Fruit fly (Drosophila melanogaster) whole organism, adult: Measurements from ENCODE around the gene CG3473.

Experiments
- CG11617 ChIP-seq: fragments of 200-800 bp; sonication (Bioruptor generic); optimal IDR thresholded peaks from 2 replicates; lab custom pipeline; 2017; ENCODE audit warnings: mild to moderate bottlenecking, missing biosample characterization, missing genetic modification reagents, missing genetic modification characterization
- CG12768 ChIP-seq: fragments of 200-800 bp; sonication (Bioruptor generic); optimal IDR thresholded peaks from 2 replicates; lab custom pipeline; 2017; ENCODE audit warnings: missing biosample characterization, missing genetic modification characterization, mild to moderate bottlenecking, moderate library complexity, missing genetic modification reagents
- CG14711 ChIP-seq: fragments of 200-800 bp; sonication (Bioruptor generic); optimal IDR thresholded peaks from 2 replicates; lab custom pipeline; 2018; ENCODE audit warnings: missing biosample characterization, mild to moderate bottlenecking, missing genetic modification characterization, moderate library complexity
- CG1620 ChIP-seq: fragments of 200-800 bp; sonication (Bioruptor generic); optimal IDR thresholded peaks from 2 replicates; lab custom pipeline; 2016; ENCODE audit warnings: missing biosample characterization, missing genetic modification characterization
- CG33017 ChIP-seq: fragments of 200-800 bp; sonication (Bioruptor generic); optimal IDR thresholded peaks from 2 replicates; lab custom pipeline; 2018; ENCODE audit warnings: missing biosample characterization, mild to moderate bottlenecking, missing genetic modification characterization, moderate library complexity
- CG5204 ChIP-seq: fragments of 200-800 bp; sonication (Bioruptor generic); optimal IDR thresholded peaks from 2 replicates; lab custom pipeline; 2016; ENCODE audit warnings: missing biosample characterization, missing genetic modification characterization
- CG7045 ChIP-seq: fragments of 200-800 bp; sonication (Bioruptor generic); optimal IDR thresholded peaks from 2 replicates; lab custom pipeline; 2017; ENCODE audit warnings: missing biosample characterization, mild to moderate bottlenecking, missing genetic modification characterization
- CG7101 ChIP-seq: fragments of 200-800 bp; sonication (Bioruptor generic); optimal IDR thresholded peaks from 2 replicates; lab custom pipeline; 2018; ENCODE audit warnings: missing biosample characterization, mild to moderate bottlenecking, missing genetic modification characterization, moderate library complexity
- Clk ChIP-seq: fragments of 200-800 bp; sonication (Bioruptor generic); optimal IDR thresholded peaks from 2 replicates; lab custom pipeline; 2017; ENCODE audit warnings: missing biosample characterization, missing genetic modification characterization
- Crg-1 ChIP-seq: fragments of 200-800 bp; sonication (Bioruptor generic); optimal IDR thresholded peaks from 2 replicates; lab custom pipeline; 2016; ENCODE audit warnings: missing biosample characterization, missing genetic modification characterization
- Hr96 ChIP-seq: fragments of 200-800 bp; sonication (Bioruptor generic); optimal IDR thresholded peaks from 2 replicates; lab custom pipeline; 2016; ENCODE audit warnings: missing biosample characterization, missing genetic modification characterization
- Mnt ChIP-seq: fragments of 200-800 bp; sonication (Bioruptor generic); optimal IDR thresholded peaks from 2 replicates; lab custom pipeline; 2016; ENCODE audit warnings: missing biosample characterization, mild to moderate bottlenecking, missing genetic modification characterization
- bab1 ChIP-seq: fragments of 200-800 bp; sonication (Bioruptor generic); optimal IDR thresholded peaks from 3 replicates; lab custom pipeline; 2019; ENCODE audit warnings: missing biosample characterization, mild to moderate bottlenecking, missing genetic modification characterization, moderate library complexity
- cnc ChIP-seq, 2 experiments: fragments of >200 bp; optimal IDR thresholded peaks; 2 replicates each; lab custom pipeline; 2017
- kay ChIP-seq: fragments of 200-800 bp; sonication (Bioruptor generic); peaks from one replicate; lab custom pipeline; 2016; ENCODE audit warnings: missing biosample characterization, missing genetic modification characterization, borderline replicate concordance
- ovo ChIP-seq: fragments of 200-800 bp; sonication (Bioruptor generic); optimal IDR thresholded peaks from 2 replicates; lab custom pipeline; 2016; ENCODE audit warnings: missing biosample characterization, missing genetic modification characterization
- pad ChIP-seq: fragments of 200-800 bp; sonication (Bioruptor generic); optimal IDR thresholded peaks from 3 replicates; lab custom pipeline; 2017; ENCODE audit warnings: missing biosample characterization, missing genetic modification characterization, mild to moderate bottlenecking, moderate library complexity, missing genetic modification reagents
- tj ChIP-seq: fragments of 200-800 bp; sonication (Bioruptor generic); optimal IDR thresholded peaks from 3 replicates; lab custom pipeline; 2017; ENCODE audit warnings: missing biosample characterization, mild to moderate bottlenecking, missing genetic modification characterization, moderate library complexity
- toe ChIP-seq: fragments of 200-800 bp; sonication (Bioruptor generic); optimal IDR thresholded peaks from 2 replicates; lab custom pipeline; 2016; ENCODE audit warnings: missing biosample characterization, missing genetic modification characterization

Gene CG3473

DNA sequence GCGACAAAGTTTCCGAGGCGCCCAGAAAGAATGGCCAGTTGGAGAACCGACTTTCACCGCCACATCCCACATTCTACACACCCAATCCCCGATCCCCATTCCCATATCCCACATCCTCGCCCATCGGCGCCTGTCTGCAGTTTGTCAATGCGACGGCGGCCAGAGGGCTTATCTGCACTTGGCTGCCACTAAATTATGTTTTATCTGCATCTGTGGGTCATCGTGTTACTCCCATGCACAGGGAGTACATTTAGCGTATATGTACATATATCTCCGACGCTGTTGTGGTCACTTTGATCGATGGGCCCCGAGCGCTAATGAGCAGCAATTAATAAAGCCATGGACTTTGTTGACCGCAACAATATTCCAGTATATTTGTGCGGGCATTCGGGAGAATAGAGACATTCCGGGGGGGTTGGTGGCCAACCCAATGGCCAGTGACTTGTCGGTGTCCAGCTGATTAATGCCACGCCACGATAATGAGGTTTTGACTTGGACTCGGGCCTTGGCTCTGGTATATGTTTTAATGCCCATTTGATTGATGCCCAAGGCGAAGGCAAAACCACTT, 22.9 kb downstream of the CG3473 start:
- TF ChIP-seq kay (GFP tag; lab: Kevin White, UChicago) (no peak), Mnt (GFP tag; lab: Kevin White, UChicago) (no peak), cnc (optimal IDR thresholded peaks at IDR 0.05; lab: Kevin White, UChicago) (no peak), CG11617 (GFP tag; lab: Kevin White, UChicago) (no peak), CG12768 (GFP tag; lab: Kevin White, UChicago) (no peak), CG5204 (no peak), Clk (GFP tag; lab: Kevin White, UChicago) (no peak), CG7045 (no peak), bab1 (GFP tag; lab: Kevin White, UChicago) (no peak), CG1620 (GFP tag; lab: Kevin White, UChicago) (no peak), pad (no peak), CG33017 (tag; lab: Kevin White, UChicago) (no peak), toe (GFP tag; lab: Kevin White, UChicago) (no peak), Hr96 (GFP tag; lab: Kevin White, UChicago) (no peak), CG14711 (tag; lab: Kevin White, UChicago) (no peak)

- TF ChIP-seq CG1620 (GFP tag; lab: Kevin White, UChicago) = no peak
Observed at dm6 chr2L:14539872-14540524, 23.5 kb downstream of the CG3473 start.

DNA sequence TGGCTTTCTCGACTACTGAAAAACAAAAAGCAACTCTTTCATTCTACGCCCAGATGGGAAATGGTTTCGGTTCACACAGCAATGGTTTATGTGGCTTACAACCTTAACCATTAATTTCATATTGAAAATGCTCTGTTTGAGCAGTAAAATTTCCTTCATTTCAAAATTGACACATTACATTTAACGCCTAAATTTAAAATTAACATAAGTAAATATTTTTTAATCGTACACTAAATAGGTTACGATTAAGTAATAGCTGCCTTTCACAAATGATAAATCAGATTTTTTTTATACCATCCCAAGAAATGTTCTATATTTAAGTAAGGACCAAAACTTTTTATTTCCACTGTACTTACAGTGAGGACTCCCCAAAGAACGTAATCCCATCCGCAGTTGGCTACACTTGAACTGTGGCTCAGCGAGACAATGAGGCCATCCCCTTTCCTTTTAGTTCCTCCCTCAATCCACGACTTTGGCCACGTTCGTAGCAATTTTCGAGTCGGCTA, 24.6 kb downstream of the CG3473 start:
- TF ChIP-seq Hr96 (GFP tag; lab: Kevin White, UChicago) (no peak), bab1 (GFP tag; lab: Kevin White, UChicago) (no peak), CG12768 (GFP tag; lab: Kevin White, UChicago) (no peak), cnc (optimal IDR thresholded peaks at IDR 0.05; lab: Kevin White, UChicago) (no peak), CG14711 (tag; lab: Kevin White, UChicago) (no peak)

dm6 chr2L:14537432-14538221, 25.9 kb downstream of the CG3473 start:
- TF ChIP-seq bab1 (GFP tag; lab: Kevin White, UChicago) (no peak), CG11617 (GFP tag; lab: Kevin White, UChicago) (no peak), cnc (optimal IDR thresholded peaks at IDR 0.05; lab: Kevin White, UChicago) (no peak), CG14711 (tag; lab: Kevin White, UChicago) (no peak), CG33017 (tag; lab: Kevin White, UChicago) (no peak), Crg-1 (no peak), kay (GFP tag; lab: Kevin White, UChicago) (no peak), tj (GFP tag; lab: Kevin White, UChicago) (no peak), CG7045 (no peak), Mnt (GFP tag; lab: Kevin White, UChicago) (no peak), Hr96 (GFP tag; lab: Kevin White, UChicago) (no peak), CG12768 (GFP tag; lab: Kevin White, UChicago) (no peak), ovo (GFP tag; lab: Kevin White, UChicago) (no peak)

DNA sequence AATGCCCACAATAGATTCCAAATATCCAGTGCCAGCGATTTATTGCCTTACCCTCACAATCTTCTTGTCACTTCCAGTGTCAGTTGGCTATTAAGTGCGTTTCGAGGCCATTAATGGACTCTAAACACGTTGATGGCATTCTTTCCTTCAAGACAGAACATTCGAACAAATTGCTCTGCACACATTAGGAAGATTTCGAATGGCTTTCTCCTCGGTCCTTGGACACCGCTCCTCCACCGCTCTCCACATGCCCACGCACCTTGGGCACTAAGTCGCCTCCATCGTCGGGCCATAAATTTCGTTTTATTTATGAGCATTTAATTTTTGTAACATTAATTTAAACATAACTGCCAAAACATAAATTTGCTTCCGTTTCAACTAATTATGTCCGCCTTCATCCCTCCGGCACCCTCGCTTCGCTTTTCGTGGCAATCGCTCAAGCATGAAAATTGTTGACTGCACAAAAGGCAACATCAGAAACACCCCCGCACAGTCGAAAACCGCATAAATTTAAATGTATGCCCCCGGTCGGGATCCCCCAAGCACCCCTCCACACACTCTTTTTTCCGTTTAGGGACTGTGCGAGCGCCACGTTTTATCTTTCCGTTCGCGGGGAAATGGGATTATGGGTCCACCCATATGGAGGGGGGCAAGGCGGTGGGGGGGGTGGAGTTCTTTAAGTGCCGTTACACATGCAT, 26.6 kb downstream of the CG3473 start:
- TF ChIP-seq CG7101 (tag; lab: Kevin White, UChicago) (no peak), CG1620 (GFP tag; lab: Kevin White, UChicago) (no peak), toe (GFP tag; lab: Kevin White, UChicago) (no peak), CG7045 (no peak), CG12768 (GFP tag; lab: Kevin White, UChicago) (no peak)

- no peak for TF ChIP-seq tj (GFP tag; lab: Kevin White, UChicago)
- no peak for TF ChIP-seq bab1 (GFP tag; lab: Kevin White, UChicago)
- TF ChIP-seq CG11617 (GFP tag; lab: Kevin White, UChicago) = no peak
- TF ChIP-seq kay (GFP tag; lab: Kevin White, UChicago) = no peak
- TF ChIP-seq pad = no peak
- TF ChIP-seq cnc (optimal IDR thresholded peaks at IDR 0.05; lab: Kevin White, UChicago) = no peak
- TF ChIP-seq Mnt (GFP tag; lab: Kevin White, UChicago) = no peak
- TF ChIP-seq CG7045 = no peak
- no peak for TF ChIP-seq CG12768 (GFP tag; lab: Kevin White, UChicago)
- no peak for TF ChIP-seq CG5204
- TF ChIP-seq Crg-1 = no peak
- TF ChIP-seq Clk (GFP tag; lab: Kevin White, UChicago) = no peak
Observed at dm6 chr2L:14533419-14534253, 29.9 kb downstream of the CG3473 start.
